Worm (Caenorhabditis elegans) whole organism, mixed stage, embryonic: Measurements from ENCODE around the gene T11B7.1.
A peak's percentile ranks its signal among the peaks of the same experiment; 100 is the strongest.

Experiments
- blmp-1 ChIP-seq: fragments of 150-350 bp; optimal IDR thresholded peaks from 2 replicates; lab custom pipeline; 2014; ENCODE audit warnings: missing biosample characterization, missing genetic modification characterization
- ceh-39 ChIP-seq: fragments of 150-350 bp; optimal IDR thresholded peaks from 2 replicates; lab custom pipeline; 2014; ENCODE audit warnings: missing biosample characterization, missing genetic modification characterization
- ceh-43 ChIP-seq: fragments of 200-800 bp; sonication (Bioruptor generic); optimal IDR thresholded peaks from 2 replicates; lab custom pipeline; 2018; ENCODE audit warnings: mild to moderate bottlenecking, missing genetic modification characterization, moderate library complexity, missing compliant biosample characterization
- ceh-83 ChIP-seq: fragments of 200-800 bp; sonication (Bioruptor generic); optimal IDR thresholded peaks from 2 replicates; lab custom pipeline; 2018; ENCODE audit warnings: mild to moderate bottlenecking, missing genetic modification characterization, missing compliant biosample characterization
- ces-1 ChIP-seq: fragments of 150-350 bp; optimal IDR thresholded peaks from 2 replicates; lab custom pipeline; 2014; ENCODE audit warnings: missing biosample characterization, missing genetic modification reagents, missing genetic modification characterization
- cnd-1 ChIP-seq: fragments of 200-800 bp; sonication (Bioruptor generic); optimal IDR thresholded peaks from 2 replicates; lab custom pipeline; 2018; ENCODE audit warnings: mild to moderate bottlenecking, missing genetic modification characterization, missing compliant biosample characterization
- elt-1 ChIP-seq: sonication (generic microtip); optimal IDR thresholded peaks from 2 replicates; lab custom pipeline; 2017; ENCODE audit warnings: missing genetic modification characterization, mild to moderate bottlenecking, missing compliant biosample characterization, antibody characterized with exemption, moderate library complexity, borderline replicate concordance; ENCODE audit not compliant: insufficient read depth
- flh-1 ChIP-seq: fragments of 200-800 bp; sonication (Bioruptor generic); optimal IDR thresholded peaks from 2 replicates; lab custom pipeline; 2018; ENCODE audit warnings: mild to moderate bottlenecking, missing genetic modification characterization, moderate library complexity, missing compliant biosample characterization
- hlh-1 ChIP-seq: fragments of 150-350 bp; optimal IDR thresholded peaks from 2 replicates; lab custom pipeline; 2014; ENCODE audit warnings: missing biosample characterization, missing genetic modification reagents, missing genetic modification characterization
- lin-32 ChIP-seq: fragments of 200-800 bp; sonication (Bioruptor generic); optimal IDR thresholded peaks from 2 replicates; lab custom pipeline; 2018; ENCODE audit warnings: mild to moderate bottlenecking, missing genetic modification characterization, missing compliant biosample characterization
- mab-5 ChIP-seq: fragments of 150-350 bp; optimal IDR thresholded peaks from 2 replicates; lab custom pipeline; 2014; ENCODE audit warnings: missing biosample characterization, missing genetic modification characterization
- mep-1 ChIP-seq: fragments of 150-350 bp; optimal IDR thresholded peaks from 2 replicates; lab custom pipeline; 2017; ENCODE audit warnings: missing biosample characterization, missing genetic modification reagents, missing genetic modification characterization, inconsistent platforms
- mls-2 ChIP-seq: sonication (generic microtip); optimal IDR thresholded peaks from 2 replicates; lab custom pipeline; 2016; ENCODE audit warnings: mild to moderate bottlenecking, missing genetic modification characterization, moderate library complexity, missing compliant biosample characterization
- nhr-12 ChIP-seq: fragments of 150-350 bp; optimal IDR thresholded peaks from 2 replicates; lab custom pipeline; 2014; ENCODE audit warnings: missing biosample characterization, missing genetic modification characterization
- nhr-2 ChIP-seq: fragments of 150-350 bp; optimal IDR thresholded peaks from 2 replicates; lab custom pipeline; 2014; ENCODE audit warnings: missing biosample characterization, missing genetic modification characterization
- nhr-28 ChIP-seq: fragments of 150-350 bp; optimal IDR thresholded peaks from 2 replicates; lab custom pipeline; 2014; ENCODE audit warnings: missing biosample characterization, missing genetic modification characterization
- snpc-4 ChIP-seq: fragments of 150-350 bp; optimal IDR thresholded peaks from 2 replicates; lab custom pipeline; 2014; ENCODE audit warnings: missing biosample characterization, missing genetic modification characterization
- sptf-1 ChIP-seq: sonication (generic microtip); optimal IDR thresholded peaks from 2 replicates; lab custom pipeline; 2017; ENCODE audit warnings: mild to moderate bottlenecking, missing genetic modification characterization, moderate library complexity, missing compliant biosample characterization
- tbx-8 ChIP-seq: fragments of 200-800 bp; sonication (Bioruptor generic); optimal IDR thresholded peaks from 2 replicates; lab custom pipeline; 2018; ENCODE audit warnings: mild to moderate bottlenecking, missing genetic modification characterization, moderate library complexity, missing compliant biosample characterization
- unc-120 ChIP-seq: sonication (generic microtip); optimal IDR thresholded peaks from 2 replicates; lab custom pipeline; 2017; ENCODE audit warnings: missing genetic modification characterization, missing compliant biosample characterization; ENCODE audit not compliant: poor library complexity, severe bottlenecking
- unc-39 ChIP-seq: fragments of 150-350 bp; optimal IDR thresholded peaks from 2 replicates; lab custom pipeline; 2014; ENCODE audit warnings: missing biosample characterization, missing genetic modification characterization
- unc-62 ChIP-seq: fragments of 150-350 bp; optimal IDR thresholded peaks from 2 replicates; lab custom pipeline; 2014; ENCODE audit warnings: missing biosample characterization, missing genetic modification reagents, missing genetic modification characterization
- zip-8 ChIP-seq: fragments of 150-350 bp; optimal IDR thresholded peaks from 2 replicates; lab custom pipeline; 2014; ENCODE audit warnings: missing biosample characterization, missing genetic modification characterization
- ztf-11 ChIP-seq: fragments of 150-350 bp; optimal IDR thresholded peaks from 2 replicates; lab custom pipeline; 2014; ENCODE audit warnings: missing biosample characterization, missing genetic modification characterization

The T11B7.1 gene

ce11 chrIV:8794895-8795665 is 45.4 kb upstream of the T11B7.1 start:
- TF ChIP-seq cnd-1 (tag; lab: Kevin White, UChicago) (no peak), mab-5 (tag; lab: Kevin White, UChicago) (no peak), unc-120 (tag; lab: Kevin White, UChicago) (peak; percentile 18), ces-1 (GFP tag; lab: Kevin White, UChicago) (no peak), sptf-1 (tag; lab: Kevin White, UChicago) (peak; percentile 35), blmp-1 (no peak), unc-39 (tag; lab: Kevin White, UChicago) (no peak), ceh-83 (GFP tag; lab: Kevin White, UChicago) (peak; percentile 52), snpc-4 (tag; lab: Kevin White, UChicago) (no peak)

DNA sequence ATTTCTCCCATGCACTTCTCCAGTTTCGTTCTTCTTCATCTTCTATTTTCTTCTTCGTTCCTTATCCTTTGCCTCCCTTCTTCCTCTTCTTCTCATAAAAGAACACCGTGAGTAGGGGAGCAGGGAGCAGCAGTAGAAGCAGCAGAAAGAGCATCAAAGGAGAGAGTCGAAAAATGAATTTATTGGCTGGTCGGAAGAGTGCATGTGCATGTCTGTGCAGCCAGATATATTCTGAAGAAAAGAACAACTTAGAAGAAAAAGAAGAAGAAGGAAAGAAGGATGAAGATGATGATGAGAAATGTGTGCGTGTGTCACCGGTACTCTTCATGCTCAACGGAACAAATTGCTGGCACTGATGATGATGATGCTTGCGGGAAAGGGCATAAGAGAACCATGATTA is 44.3 kb upstream of the T11B7.1 start:
- no peak for TF ChIP-seq snpc-4 (tag; lab: Kevin White, UChicago)
- TF ChIP-seq ces-1 (GFP tag; lab: Kevin White, UChicago): peak; percentile 50

DNA sequence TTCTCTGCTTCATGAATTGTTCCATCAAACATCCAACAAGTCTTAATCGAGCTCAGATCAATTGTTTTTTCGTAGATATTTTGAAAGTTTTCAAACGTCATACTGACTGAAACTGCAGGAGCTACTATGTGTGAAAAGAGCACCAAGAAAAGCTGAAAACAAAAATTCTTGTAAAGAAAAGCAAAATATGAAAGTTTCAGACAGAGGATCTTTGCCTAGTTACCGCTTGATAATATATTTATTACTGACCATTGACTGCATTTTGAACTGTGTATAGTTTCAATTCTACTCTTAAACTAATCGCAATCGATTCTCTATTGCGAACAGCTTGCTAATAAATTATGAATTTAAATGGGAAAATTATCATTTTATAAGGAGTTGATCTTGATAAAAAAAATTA is 42.3 kb upstream of the T11B7.1 start, which contains the start of gene clec-182:
Gene clec-182 (minus strand): TSS at position 101 of the 400 bp plus-strand sequence.
- TF ChIP-seq ceh-83 (GFP tag; lab: Kevin White, UChicago) (no peak), sptf-1 (tag; lab: Kevin White, UChicago) (no peak)
- TF ChIP-seq, all 35 proteins: peak for 0

ce11 chrIV:8807327-8807726 is 33.2 kb upstream of the T11B7.1 start:
- TF ChIP-seq unc-62 (GFP tag; lab: Kevin White, UChicago): no peak
- TF ChIP-seq mls-2 (tag; lab: Kevin White, UChicago): no peak
- TF ChIP-seq cnd-1 (tag; lab: Kevin White, UChicago): no peak
- no peak for TF ChIP-seq unc-120 (tag; lab: Kevin White, UChicago)
- no peak for TF ChIP-seq nhr-2
- TF ChIP-seq nhr-28 (tag; lab: Kevin White, UChicago): no peak
- TF ChIP-seq elt-1 (tag; lab: Kevin White, UChicago): no peak
- no peak for TF ChIP-seq blmp-1
- no peak for TF ChIP-seq ztf-11
- no peak for TF ChIP-seq hlh-1 (tag; lab: Kevin White, UChicago)
- TF ChIP-seq ceh-43 (GFP tag; lab: Kevin White, UChicago): no peak
- TF ChIP-seq zip-8 (tag; lab: Kevin White, UChicago): no peak
- no peak for TF ChIP-seq sptf-1 (tag; lab: Kevin White, UChicago)
- TF ChIP-seq nhr-12 (tag; lab: Kevin White, UChicago): no peak

DNA sequence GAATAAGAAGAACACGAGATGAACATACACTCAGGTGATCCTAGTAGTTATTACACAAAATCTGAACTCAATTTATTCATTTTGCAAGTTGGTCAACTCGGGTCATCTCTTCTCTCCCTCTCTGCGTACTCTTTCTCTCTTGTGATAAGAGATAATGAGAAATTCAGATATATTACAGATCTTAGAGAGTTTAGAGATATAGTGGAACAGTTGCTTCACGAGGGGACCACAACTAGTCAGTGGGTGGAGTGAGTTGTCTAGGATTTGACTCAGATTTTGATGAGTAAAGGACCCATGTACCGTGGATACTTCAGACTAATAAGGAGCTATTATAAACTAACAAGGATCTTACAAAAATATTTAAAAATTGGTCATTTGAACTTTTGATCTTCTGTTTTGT is 26.9 kb upstream of the T11B7.1 start, which contains the start of gene exc-5:
Gene exc-5 (minus strand): TSS at position 57 of the 400 bp plus-strand sequence.
- no peak for TF ChIP-seq unc-39 (tag; lab: Kevin White, UChicago)
- TF ChIP-seq mab-5 (tag; lab: Kevin White, UChicago): no peak
- peak; percentile 87 for TF ChIP-seq hlh-1 (tag; lab: Kevin White, UChicago)
- TF ChIP-seq unc-62 (GFP tag; lab: Kevin White, UChicago): peak; percentile 11
- TF ChIP-seq unc-120 (tag; lab: Kevin White, UChicago): peak; percentile 59
- TF ChIP-seq zip-8 (tag; lab: Kevin White, UChicago): no peak
- no peak for TF ChIP-seq flh-1

ce11 chrIV:8815162-8815561 is 25.4 kb upstream of the T11B7.1 start:
- TF ChIP-seq snpc-4 (tag; lab: Kevin White, UChicago) (no peak), mep-1 (tag; lab: Kevin White, UChicago) (no peak), tbx-8 (GFP tag; lab: Kevin White, UChicago) (no peak), unc-120 (tag; lab: Kevin White, UChicago) (no peak), ceh-39 (tag; lab: Kevin White, UChicago) (no peak), elt-1 (tag; lab: Kevin White, UChicago) (no peak), ztf-11 (no peak), lin-32 (GFP tag; lab: Kevin White, UChicago) (no peak), ceh-83 (GFP tag; lab: Kevin White, UChicago) (no peak)
